Fruit fly (Drosophila melanogaster) whole organism, embryonic: ENCODE measurements around the gene Dbp21E2.

ENCODE experiments used
- Ada2b ChIP-seq: fragments of 200-800 bp; sonication (Bioruptor generic); IDR thresholded peaks from 2 replicates; pipeline ENCODE4 v1.3.6; 2022; ENCODE audit warnings: missing biosample characterization, missing genetic modification characterization
- Aef1 ChIP-seq: fragments of 200-800 bp; sonication (Bioruptor generic); IDR thresholded peaks from 3 replicates; pipeline ENCODE4 v1.3.6; 2022; ENCODE audit warnings: missing biosample characterization, missing genetic modification characterization
- Antp ChIP-seq: fragments of 200-800 bp; sonication (Bioruptor generic); optimal IDR thresholded peaks from 3 replicates; lab custom pipeline; 2016; ENCODE audit warnings: missing biosample characterization, missing genetic modification characterization
- Bdp1 ChIP-seq: fragments of 200-800 bp; sonication (Bioruptor generic); optimal IDR thresholded peaks from 3 replicates; lab custom pipeline; 2016; ENCODE audit warnings: missing biosample characterization, missing genetic modification characterization
- CG11504 ChIP-seq: fragments of 200-800 bp; sonication (Bioruptor generic); optimal IDR thresholded peaks from 3 replicates; lab custom pipeline; 2019; ENCODE audit warnings: missing biosample characterization, mild to moderate bottlenecking, missing genetic modification characterization, moderate library complexity
- CG13287 ChIP-seq: fragments of 200-800 bp; sonication (Bioruptor generic); IDR thresholded peaks from 2 replicates; pipeline ENCODE4 v1.3.6; 2022; ENCODE audit warnings: missing biosample characterization, missing genetic modification characterization; ENCODE audit not compliant: partially characterized antibody
- CG16779 ChIP-seq: fragments of 200-800 bp; sonication (Bioruptor generic); IDR thresholded peaks from 2 replicates; pipeline ENCODE4 v1.3.6; 2022; ENCODE audit warnings: missing biosample characterization, missing genetic modification characterization
- CG17568 ChIP-seq: fragments of 200-800 bp; sonication (Bioruptor generic); optimal IDR thresholded peaks from 2 replicates; lab custom pipeline; 2018; ENCODE audit warnings: missing biosample characterization, mild to moderate bottlenecking, missing genetic modification characterization, moderate library complexity
- CG17802 ChIP-seq: fragments of 200-800 bp; sonication (Bioruptor generic); optimal IDR thresholded peaks from 2 replicates; lab custom pipeline; 2018; ENCODE audit warnings: missing biosample characterization, mild to moderate bottlenecking, missing genetic modification characterization, moderate library complexity
- CG1832 ChIP-seq: fragments of 200-800 bp; sonication (Bioruptor generic); optimal IDR thresholded peaks from 2 replicates; lab custom pipeline; 2017; ENCODE audit warnings: missing biosample characterization, mild to moderate bottlenecking, missing genetic modification characterization, inconsistent platforms
- CG2199 ChIP-seq: fragments of 200-800 bp; sonication (Bioruptor generic); IDR thresholded peaks from 3 replicates; pipeline ENCODE4 v1.3.6; 2022; ENCODE audit warnings: missing biosample characterization, missing genetic modification characterization
- CG2889 ChIP-seq: fragments of 200-800 bp; sonication (Bioruptor generic); IDR thresholded peaks from 3 replicates; pipeline ENCODE4 v1.3.6; 2022; ENCODE audit warnings: missing biosample characterization, missing genetic modification characterization
- CG33213 ChIP-seq: fragments of 200-800 bp; sonication (Bioruptor generic); optimal IDR thresholded peaks from 3 replicates; lab custom pipeline; 2016; ENCODE audit warnings: missing biosample characterization, missing genetic modification characterization
- CG34376 ChIP-seq: fragments of 200-800 bp; sonication (Bioruptor generic); optimal IDR thresholded peaks from 2 replicates; lab custom pipeline; 2018; ENCODE audit warnings: missing biosample characterization, mild to moderate bottlenecking, missing genetic modification characterization
- CG7786 ChIP-seq: fragments of 200-800 bp; sonication (Bioruptor generic); optimal IDR thresholded peaks from 2 replicates; lab custom pipeline; 2016; ENCODE audit warnings: missing biosample characterization, missing genetic modification characterization
- CG7963 ChIP-seq: fragments of 200-800 bp; sonication (Bioruptor generic); IDR thresholded peaks from 3 replicates; pipeline ENCODE4 v1.3.6; 2022; ENCODE audit warnings: missing biosample characterization, missing genetic modification characterization; ENCODE audit not compliant: partially characterized antibody
- CG9609 ChIP-seq: fragments of 200-800 bp; sonication (Bioruptor generic); optimal IDR thresholded peaks from 3 replicates; lab custom pipeline; 2016; ENCODE audit warnings: missing biosample characterization, missing genetic modification characterization
- CG9797 ChIP-seq: fragments of 200-800 bp; sonication (Bioruptor generic); optimal IDR thresholded peaks from 3 replicates; lab custom pipeline; 2018; ENCODE audit warnings: missing biosample characterization, mild to moderate bottlenecking, missing genetic modification characterization
- Dek ChIP-seq: fragments of 200-800 bp; sonication (Bioruptor generic); optimal IDR thresholded peaks from 3 replicates; lab custom pipeline; 2019; ENCODE audit warnings: missing biosample characterization, mild to moderate bottlenecking, missing genetic modification characterization, moderate library complexity
- Drgx ChIP-seq: fragments of 200-800 bp; sonication (Bioruptor generic); IDR thresholded peaks from 2 replicates; pipeline ENCODE4 v1.3.6; 2022; ENCODE audit warnings: missing biosample characterization, missing genetic modification characterization
- Fer2 ChIP-seq: fragments of 200-800 bp; sonication (Bioruptor generic); optimal IDR thresholded peaks from 2 replicates; lab custom pipeline; 2018; ENCODE audit warnings: missing biosample characterization, mild to moderate bottlenecking, missing genetic modification characterization, moderate library complexity
- HLHmδ ChIP-seq: fragments of 200-800 bp; sonication (Bioruptor generic); optimal IDR thresholded peaks from 2 replicates; lab custom pipeline; 2018; ENCODE audit warnings: missing biosample characterization, mild to moderate bottlenecking, missing genetic modification characterization, moderate library complexity
- Hr51 ChIP-seq, 2 experiments: fragments of 200-800 bp; sonication (Bioruptor generic); optimal IDR thresholded peaks; 2 replicates in 1 of 2; 3 replicates in 1 of 2; lab custom pipeline; 2016 to 2018; ENCODE audit warnings: missing biosample characterization in 2 of 2, missing genetic modification characterization in 2 of 2, mild to moderate bottlenecking in 1 of 2, moderate library complexity in 1 of 2
- Kr ChIP-seq: fragments of 200-800 bp; sonication (Bioruptor generic); optimal IDR thresholded peaks from 2 replicates; lab custom pipeline; 2017; ENCODE audit warnings: missing biosample characterization, mild to moderate bottlenecking, missing genetic modification characterization
- Mes4 ChIP-seq: fragments of 200-800 bp; sonication (Bioruptor generic); optimal IDR thresholded peaks from 2 replicates; lab custom pipeline; 2016; ENCODE audit warnings: missing biosample characterization, missing genetic modification characterization
- Nf-YB ChIP-seq: fragments of 200-800 bp; sonication (Bioruptor generic); optimal IDR thresholded peaks from 3 replicates; lab custom pipeline; 2019; ENCODE audit warnings: missing biosample characterization, mild to moderate bottlenecking, missing genetic modification characterization, moderate library complexity
- Six4 ChIP-seq: fragments of 200-800 bp; sonication (Bioruptor generic); optimal IDR thresholded peaks from 2 replicates; lab custom pipeline; 2016; ENCODE audit warnings: missing biosample characterization, missing genetic modification characterization
- Taf1 ChIP-seq: fragments of 200-800 bp; sonication (Bioruptor generic); IDR thresholded peaks from 2 replicates; pipeline ENCODE4 v1.3.6; 2022; ENCODE audit warnings: missing biosample characterization, missing genetic modification characterization
- ara ChIP-seq: fragments of 200-800 bp; sonication (Bioruptor generic); IDR thresholded peaks from 2 replicates; pipeline ENCODE4 v1.3.6; 2022; ENCODE audit warnings: missing biosample characterization, missing genetic modification characterization
- bab2 ChIP-seq: fragments of 200-800 bp; sonication (Bioruptor generic); optimal IDR thresholded peaks from 2 replicates; lab custom pipeline; 2016; ENCODE audit warnings: missing biosample characterization, missing genetic modification characterization
- cad ChIP-seq: fragments of >200 bp; optimal IDR thresholded peaks from 2 replicates; lab custom pipeline; 2017; ENCODE audit warnings: missing biosample characterization, missing genetic modification characterization
- dmrt99B ChIP-seq: fragments of 200-800 bp; sonication (Bioruptor generic); optimal IDR thresholded peaks from 2 replicates; lab custom pipeline; 2018; ENCODE audit warnings: missing biosample characterization, mild to moderate bottlenecking, missing genetic modification characterization, moderate library complexity
- ftz-f1 ChIP-seq: fragments of 200-800 bp; sonication (Bioruptor generic); optimal IDR thresholded peaks from 2 replicates; lab custom pipeline; 2016; ENCODE audit warnings: missing biosample characterization, missing genetic modification characterization
- gcm ChIP-seq: fragments of 200-800 bp; sonication (Bioruptor generic); optimal IDR thresholded peaks from 2 replicates; lab custom pipeline; 2019; ENCODE audit warnings: missing biosample characterization, mild to moderate bottlenecking, missing genetic modification characterization, moderate library complexity
- hkb ChIP-seq, 2 experiments: fragments of 200-800 bp in 1 of 2; fragments of >200 bp in 1 of 2; sonication (Bioruptor generic) in 1 of 2; IDR thresholded peaks in 1 of 2; optimal IDR thresholded peaks in 1 of 2; 2 replicates each; pipeline versions ENCODE4 v1.3.6 to Lab custom; 2017 to 2022; ENCODE audit warnings: missing biosample characterization in 1 of 2, missing genetic modification characterization in 1 of 2
- ind ChIP-seq: fragments of 200-800 bp; sonication (Bioruptor generic); optimal IDR thresholded peaks from 3 replicates; lab custom pipeline; 2016; ENCODE audit warnings: missing biosample characterization, missing genetic modification characterization
- jing ChIP-seq: fragments of 200-800 bp; sonication (Bioruptor generic); optimal IDR thresholded peaks from 2 replicates; lab custom pipeline; 2018; ENCODE audit warnings: missing biosample characterization, mild to moderate bottlenecking, missing genetic modification characterization
- maf-S ChIP-seq: fragments of 200-800 bp; sonication (Bioruptor generic); optimal IDR thresholded peaks from 2 replicates; lab custom pipeline; 2016; ENCODE audit warnings: missing biosample characterization, missing genetic modification characterization
- mam ChIP-seq: fragments of 200-800 bp; sonication (Bioruptor generic); optimal IDR thresholded peaks from 3 replicates; lab custom pipeline; 2016; ENCODE audit warnings: missing biosample characterization, missing genetic modification characterization
- org-1 ChIP-seq: fragments of 200-800 bp; sonication (Bioruptor generic); optimal IDR thresholded peaks from 2 replicates; lab custom pipeline; 2017; ENCODE audit warnings: missing biosample characterization, missing genetic modification characterization
- prd ChIP-seq, 3 experiments: fragments of >200 bp in 2 of 3; fragments of 200-800 bp in 1 of 3; sonication (Bioruptor generic) in 1 of 3; optimal IDR thresholded peaks in 2 of 3; IDR thresholded peaks in 1 of 3; 2 replicates in 2 of 3; 3 replicates in 1 of 3; pipeline versions ENCODE4 v1.3.6 to Lab custom; 2017 to 2022; ENCODE audit warnings: missing biosample characterization in 1 of 3, missing genetic modification characterization in 1 of 3
- repo ChIP-seq: fragments of 200-800 bp; sonication (Bioruptor generic); optimal IDR thresholded peaks from 2 replicates; lab custom pipeline; 2016; ENCODE audit warnings: missing biosample characterization, missing genetic modification characterization
- schlank ChIP-seq: fragments of 200-800 bp; sonication (Bioruptor generic); optimal IDR thresholded peaks from 2 replicates; lab custom pipeline; 2018; ENCODE audit warnings: missing biosample characterization, mild to moderate bottlenecking, missing genetic modification characterization
- trh ChIP-seq: fragments of 200-800 bp; sonication (Bioruptor generic); optimal IDR thresholded peaks from 2 replicates; lab custom pipeline; 2016; ENCODE audit warnings: missing biosample characterization, missing genetic modification characterization
- ttk ChIP-seq: fragments of 200-800 bp; sonication (Bioruptor generic); IDR thresholded peaks from 2 replicates; pipeline ENCODE4 v2.1.2; 2022; ENCODE audit warnings: missing biosample characterization, missing genetic modification characterization
- unpg ChIP-seq: fragments of 200-800 bp; sonication (Bioruptor generic); optimal IDR thresholded peaks from 3 replicates; lab custom pipeline; 2018; ENCODE audit warnings: missing biosample characterization, mild to moderate bottlenecking, missing genetic modification characterization, moderate library complexity
- vfl ChIP-seq: fragments of 200-800 bp; sonication (Bioruptor generic); optimal IDR thresholded peaks from 2 replicates; lab custom pipeline; 2016; ENCODE audit warnings: missing biosample characterization, missing genetic modification characterization
- vvl ChIP-seq: fragments of 200-800 bp; sonication (Bioruptor generic); IDR thresholded peaks from 2 replicates; pipeline ENCODE4 v1.3.6; 2022; ENCODE audit warnings: missing biosample characterization, missing genetic modification characterization
- zfh2 ChIP-seq: fragments of 200-800 bp; sonication (Bioruptor generic); optimal IDR thresholded peaks from 2 replicates; lab custom pipeline; 2016; ENCODE audit warnings: missing biosample characterization, missing genetic modification characterization

The Dbp21E2 gene

dm6 chr2L:845341-846004, 34.1 kb downstream of the Dbp21E2 start (continued):
- peak; percentile 86 for TF ChIP-seq ttk (GFP tag; lab: Robert Waterston, UW)
- no peak for TF ChIP-seq hkb (optimal IDR thresholded peaks at IDR 0.05; lab: Kevin White, UChicago)
- peak; percentile 92 for TF ChIP-seq hkb (GFP tag; IDR thresholded peaks at IDR 0.05; lab: Robert Waterston, UW)
- TF ChIP-seq Fer2 (tag; lab: Kevin White, UChicago) = peak; percentile 65
- peak; percentile 79 to 90 for TF ChIP-seq Hr51 (GFP tag; optimal IDR thresholded peaks at IDR 0.05; lab: Kevin White, UChicago)
- TF ChIP-seq ind (GFP tag; lab: Kevin White, UChicago) = peak; percentile 89
- no peak for TF ChIP-seq prd (optimal IDR thresholded peaks at IDR 0.05; lab: Kevin White, UChicago)
- peak; percentile 91 for TF ChIP-seq prd (GFP tag; IDR thresholded peaks at IDR 0.05; lab: Robert Waterston, UW)
- peak; percentile 89 for TF ChIP-seq unpg
- TF ChIP-seq Dek (tag; lab: Kevin White, UChicago) = peak; percentile 84
- peak; percentile 88 for TF ChIP-seq CG11504 (tag; lab: Kevin White, UChicago)
- TF ChIP-seq gcm (GFP tag; lab: Kevin White, UChicago) = peak; percentile 72
- no peak for TF ChIP-seq CG9797 (GFP tag; lab: Kevin White, UChicago)
- TF ChIP-seq CG13287 (GFP tag; lab: Robert Waterston, UW) = no peak
- TF ChIP-seq Drgx (GFP tag; lab: Robert Waterston, UW) = peak; percentile 90
- TF ChIP-seq vvl (GFP tag; lab: Robert Waterston, UW) = peak; percentile 95
- TF ChIP-seq Antp = peak; percentile 92
- peak; percentile 65; the same call in 2 of the 3 replicates for TF ChIP-seq CG2199 (GFP tag; lab: Robert Waterston, UW)
- peak; percentile 51 for TF ChIP-seq trh
- TF ChIP-seq jing (GFP tag; lab: Kevin White, UChicago) = peak; percentile 66
- peak; percentile 84 for TF ChIP-seq CG2889 (GFP tag; lab: Robert Waterston, UW)
- TF ChIP-seq vfl (GFP tag; lab: Kevin White, UChicago) = peak; percentile 54
- TF ChIP-seq ftz-f1 = peak; percentile 24
- TF ChIP-seq Nf-YB (GFP tag; lab: Kevin White, UChicago) = peak; percentile 73
- peak; percentile 85 for TF ChIP-seq bab2 (GFP tag; lab: Kevin White, UChicago)
- TF ChIP-seq CG16779 (GFP tag; lab: Robert Waterston, UW) = peak; percentile 87
- peak; percentile 84 for TF ChIP-seq CG17568
- TF ChIP-seq mam (GFP tag; lab: Kevin White, UChicago) = peak; percentile 90
- no peak for TF ChIP-seq CG1832 (GFP tag; lab: Kevin White, UChicago)
- peak; percentile 67 for TF ChIP-seq CG34376 (GFP tag; lab: Kevin White, UChicago)
- TF ChIP-seq CG9609 (GFP tag; lab: Kevin White, UChicago) = peak; percentile 88
- no peak for TF ChIP-seq HLHmδ (GFP tag; lab: Kevin White, UChicago)
- peak; percentile 74 for TF ChIP-seq maf-S (GFP tag; lab: Kevin White, UChicago)
- TF ChIP-seq cad (GFP tag; lab: Kevin White, UChicago) = no peak
- peak; percentile 85 for TF ChIP-seq zfh2 (GFP tag; lab: Kevin White, UChicago)
- no peak for TF ChIP-seq Kr (GFP tag; lab: Kevin White, UChicago)
- peak; percentile 80 for TF ChIP-seq repo
- TF ChIP-seq CG33213 (GFP tag; lab: Kevin White, UChicago) = peak; percentile 83
- TF ChIP-seq Taf1 = peak; percentile 76
- TF ChIP-seq org-1 (GFP tag; lab: Kevin White, UChicago) = peak; percentile 81
- peak; percentile 60 for TF ChIP-seq Bdp1 (GFP tag; lab: Kevin White, UChicago)
- peak; percentile 77 for TF ChIP-seq Mes4 (GFP tag; lab: Kevin White, UChicago)
- TF ChIP-seq dmrt99B = peak; percentile 92
- peak; percentile 90 for TF ChIP-seq CG7786
- peak; percentile 83 for TF ChIP-seq Aef1 (GFP tag; lab: Robert Waterston, UW)
- peak; percentile 86 for TF ChIP-seq ara (GFP tag; lab: Robert Waterston, UW)
- peak; percentile 88 for TF ChIP-seq Ada2b (GFP tag; lab: Robert Waterston, UW)
- TF ChIP-seq CG7963 (GFP tag; lab: Robert Waterston, UW) = no peak
- TF ChIP-seq Six4 = peak; percentile 80
- peak; percentile 69 for TF ChIP-seq CG17802 (tag; lab: Kevin White, UChicago)
- TF ChIP-seq schlank = peak; percentile 79
